Fruit fly (Drosophila melanogaster): ENCODE results near the gene CG14903.

The CG14903 gene

dm6 chr3R:16528429-16528828 is 45.1 kb downstream of the CG14903 start:
- TF ChIP-seq CTCF (optimal IDR thresholded peaks at IDR 0.05) = no peak
- no peak for TF ChIP-seq CG8478 (optimal IDR thresholded peaks at IDR 0.05)

dm6 chr3R:16526697-16527370 is 46.7 kb downstream of the CG14903 start:
- TF ChIP-seq CG8478 (optimal IDR thresholded peaks at IDR 0.05) = no peak
- TF ChIP-seq CTCF (optimal IDR thresholded peaks at IDR 0.05) = no peak

- TF ChIP-seq CTCF (optimal IDR thresholded peaks at IDR 0.05) (no peak), CG8478 (optimal IDR thresholded peaks at IDR 0.05) (no peak)
These were observed 47.3 kb downstream of the CG14903 start for dm6 chr3R:16526256-16526655.

dm6 chr3R:16525555-16525954 is 48.0 kb downstream of the CG14903 start:
- TF ChIP-seq CTCF (optimal IDR thresholded peaks at IDR 0.05) (no peak), CG8478 (optimal IDR thresholded peaks at IDR 0.05) (no peak)

dm6 chr3R:16524593-16525111 is 48.9 kb downstream of the CG14903 start:
- TF ChIP-seq CG8478 (optimal IDR thresholded peaks at IDR 0.05) (no peak), CTCF (optimal IDR thresholded peaks at IDR 0.05) (no peak)

dm6 chr3R:16524178-16524577 is 49.4 kb downstream of the CG14903 start:
- TF ChIP-seq CTCF (optimal IDR thresholded peaks at IDR 0.05) (no peak), CG8478 (optimal IDR thresholded peaks at IDR 0.05) (no peak)

- TF ChIP-seq CG8478 (optimal IDR thresholded peaks at IDR 0.05) (no peak), CTCF (optimal IDR thresholded peaks at IDR 0.05) (no peak)
These were observed 50.2 kb downstream of the CG14903 start for dm6 chr3R:16523395-16523794.

Measured in S2 (cell line).